Worm (Caenorhabditis elegans): Measurements from ENCODE around the gene F15B9.11.
"Not testable (repeated sequence)": the region's sequence is repeated elsewhere in the genome, so short reads cannot be mapped to it uniquely, and the experiment has no call there.

DNA sequence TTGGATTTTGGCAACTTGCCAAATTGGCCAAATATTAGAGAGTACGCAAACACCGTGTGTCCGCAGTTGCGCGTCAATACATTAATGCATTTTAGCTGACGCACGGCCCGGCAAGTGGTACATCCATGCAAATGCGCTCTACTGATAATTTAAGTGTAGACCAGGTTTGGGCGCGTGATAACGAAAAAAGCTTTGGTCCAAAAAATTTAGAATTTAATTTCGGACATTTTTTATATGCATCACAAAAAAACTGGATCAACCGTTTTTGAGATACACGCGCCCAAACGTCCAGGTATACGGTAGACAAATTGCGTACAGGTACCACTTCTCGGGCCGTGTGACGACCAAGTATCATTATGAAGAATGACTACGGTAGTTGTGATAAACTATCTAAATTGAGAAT, 24.8 kb downstream of the F15B9.11 start, which contains the start of gene R186.8:
- not testable (repeated sequence) for TF ChIP-seq ceh-13 (GFP tag; optimal IDR thresholded peaks at IDR 0.05); B0310.2 (tag; optimal IDR thresholded peaks at IDR 0.05); sea-1 (GFP tag; conservative IDR thresholded peaks at IDR 0.05); ama-1 (optimal IDR thresholded peaks at IDR 0.05); flt-1 (GFP tag; IDR thresholded peaks at IDR 0.05); tra-4 (tag; optimal IDR thresholded peaks at IDR 0.05); tbx-11 (GFP tag; IDR thresholded peaks at IDR 0.05); scrt-1 (GFP tag; IDR thresholded peaks at IDR 0.05)
